Worm (Caenorhabditis elegans) whole organism, mixed stage, embryonic: Measurements from ENCODE around the gene ifas-1.
A peak's percentile ranks its signal among the peaks of the same experiment; 100 is the strongest.

Source experiments
- M03D4.4 ChIP-seq: sonication (generic microtip); optimal IDR thresholded peaks from 2 replicates; lab custom pipeline; 2017; ENCODE audit warnings: mild to moderate bottlenecking, missing genetic modification characterization, missing compliant biosample characterization
- bed-3 ChIP-seq: fragments of 200-800 bp; sonication (Bioruptor generic); optimal IDR thresholded peaks from 3 replicates; lab custom pipeline; 2018; ENCODE audit warnings: mild to moderate bottlenecking, missing genetic modification characterization, moderate library complexity, missing compliant biosample characterization
- blmp-1 ChIP-seq: fragments of 150-350 bp; optimal IDR thresholded peaks from 2 replicates; lab custom pipeline; 2014; ENCODE audit warnings: missing biosample characterization, missing genetic modification characterization
- ceh-39 ChIP-seq: fragments of 150-350 bp; optimal IDR thresholded peaks from 2 replicates; lab custom pipeline; 2014; ENCODE audit warnings: missing biosample characterization, missing genetic modification characterization
- ceh-43 ChIP-seq: fragments of 200-800 bp; sonication (Bioruptor generic); optimal IDR thresholded peaks from 2 replicates; lab custom pipeline; 2018; ENCODE audit warnings: mild to moderate bottlenecking, missing genetic modification characterization, moderate library complexity, missing compliant biosample characterization
- ceh-83 ChIP-seq: fragments of 200-800 bp; sonication (Bioruptor generic); optimal IDR thresholded peaks from 2 replicates; lab custom pipeline; 2018; ENCODE audit warnings: mild to moderate bottlenecking, missing genetic modification characterization, missing compliant biosample characterization
- ces-1 ChIP-seq: fragments of 150-350 bp; optimal IDR thresholded peaks from 2 replicates; lab custom pipeline; 2014; ENCODE audit warnings: missing biosample characterization, missing genetic modification reagents, missing genetic modification characterization
- cnd-1 ChIP-seq: fragments of 200-800 bp; sonication (Bioruptor generic); optimal IDR thresholded peaks from 2 replicates; lab custom pipeline; 2018; ENCODE audit warnings: mild to moderate bottlenecking, missing genetic modification characterization, missing compliant biosample characterization
- drap-1 ChIP-seq: fragments of 200-800 bp; sonication (Bioruptor generic); optimal IDR thresholded peaks from 3 replicates; lab custom pipeline; 2018; ENCODE audit warnings: mild to moderate bottlenecking, missing genetic modification characterization, missing compliant biosample characterization
- elt-1 ChIP-seq: sonication (generic microtip); optimal IDR thresholded peaks from 2 replicates; lab custom pipeline; 2017; ENCODE audit warnings: missing genetic modification characterization, mild to moderate bottlenecking, missing compliant biosample characterization, antibody characterized with exemption, moderate library complexity, borderline replicate concordance; ENCODE audit not compliant: insufficient read depth
- elt-3 ChIP-seq: fragments of 150-350 bp; optimal IDR thresholded peaks from 2 replicates; lab custom pipeline; 2014; ENCODE audit warnings: missing biosample characterization, missing genetic modification characterization
- flh-1 ChIP-seq: fragments of 200-800 bp; sonication (Bioruptor generic); optimal IDR thresholded peaks from 2 replicates; lab custom pipeline; 2018; ENCODE audit warnings: mild to moderate bottlenecking, missing genetic modification characterization, moderate library complexity, missing compliant biosample characterization
- ham-2 ChIP-seq: fragments of 200-800 bp; sonication (Bioruptor generic); optimal IDR thresholded peaks from 2 replicates; lab custom pipeline; 2018; ENCODE audit warnings: mild to moderate bottlenecking, missing genetic modification characterization, missing compliant biosample characterization
- hlh-1 ChIP-seq: fragments of 150-350 bp; optimal IDR thresholded peaks from 2 replicates; lab custom pipeline; 2014; ENCODE audit warnings: missing biosample characterization, missing genetic modification reagents, missing genetic modification characterization
- lin-13 ChIP-seq: fragments of 150-350 bp; optimal IDR thresholded peaks from 2 replicates; lab custom pipeline; 2014; ENCODE audit warnings: missing biosample characterization, missing genetic modification characterization
- lin-32 ChIP-seq: fragments of 200-800 bp; sonication (Bioruptor generic); optimal IDR thresholded peaks from 2 replicates; lab custom pipeline; 2018; ENCODE audit warnings: mild to moderate bottlenecking, missing genetic modification characterization, missing compliant biosample characterization
- lsy-2 ChIP-seq: fragments of 150-350 bp; optimal IDR thresholded peaks from 2 replicates; lab custom pipeline; 2014; ENCODE audit warnings: missing biosample characterization, missing genetic modification characterization
- mab-5 ChIP-seq: fragments of 150-350 bp; optimal IDR thresholded peaks from 2 replicates; lab custom pipeline; 2014; ENCODE audit warnings: missing biosample characterization, missing genetic modification characterization
- mep-1 ChIP-seq: fragments of 150-350 bp; optimal IDR thresholded peaks from 2 replicates; lab custom pipeline; 2017; ENCODE audit warnings: missing biosample characterization, missing genetic modification reagents, missing genetic modification characterization, inconsistent platforms
- mls-2 ChIP-seq: sonication (generic microtip); optimal IDR thresholded peaks from 2 replicates; lab custom pipeline; 2016; ENCODE audit warnings: mild to moderate bottlenecking, missing genetic modification characterization, moderate library complexity, missing compliant biosample characterization
- nhr-12 ChIP-seq: fragments of 150-350 bp; optimal IDR thresholded peaks from 2 replicates; lab custom pipeline; 2014; ENCODE audit warnings: missing biosample characterization, missing genetic modification characterization
- nhr-2 ChIP-seq: fragments of 150-350 bp; optimal IDR thresholded peaks from 2 replicates; lab custom pipeline; 2014; ENCODE audit warnings: missing biosample characterization, missing genetic modification characterization
- nhr-237 ChIP-seq: fragments of 150-350 bp; optimal IDR thresholded peaks from 2 replicates; lab custom pipeline; 2014; ENCODE audit warnings: missing biosample characterization, missing genetic modification characterization
- nhr-28 ChIP-seq: fragments of 150-350 bp; optimal IDR thresholded peaks from 2 replicates; lab custom pipeline; 2014; ENCODE audit warnings: missing biosample characterization, missing genetic modification characterization
- nhr-76 ChIP-seq: sonication (generic microtip); optimal IDR thresholded peaks from 2 replicates; lab custom pipeline; 2017; ENCODE audit warnings: missing biosample characterization, missing genetic modification characterization
- pha-4 ChIP-seq: fragments of 150-350 bp; optimal IDR thresholded peaks from 2 replicates; lab custom pipeline; 2018; ENCODE audit warnings: missing biosample characterization, missing genetic modification reagents, missing genetic modification characterization
- sem-2 ChIP-seq: fragments of 200-800 bp; sonication (Bioruptor generic); optimal IDR thresholded peaks from 2 replicates; lab custom pipeline; 2018; ENCODE audit warnings: mild to moderate bottlenecking, missing genetic modification characterization, missing compliant biosample characterization
- snpc-4 ChIP-seq: fragments of 150-350 bp; optimal IDR thresholded peaks from 2 replicates; lab custom pipeline; 2014; ENCODE audit warnings: missing biosample characterization, missing genetic modification characterization
- sptf-1 ChIP-seq: sonication (generic microtip); optimal IDR thresholded peaks from 2 replicates; lab custom pipeline; 2017; ENCODE audit warnings: mild to moderate bottlenecking, missing genetic modification characterization, moderate library complexity, missing compliant biosample characterization
- tbx-8 ChIP-seq: fragments of 200-800 bp; sonication (Bioruptor generic); optimal IDR thresholded peaks from 2 replicates; lab custom pipeline; 2018; ENCODE audit warnings: mild to moderate bottlenecking, missing genetic modification characterization, moderate library complexity, missing compliant biosample characterization
- unc-120 ChIP-seq: sonication (generic microtip); optimal IDR thresholded peaks from 2 replicates; lab custom pipeline; 2017; ENCODE audit warnings: missing genetic modification characterization, missing compliant biosample characterization; ENCODE audit not compliant: poor library complexity, severe bottlenecking
- unc-39 ChIP-seq: fragments of 150-350 bp; optimal IDR thresholded peaks from 2 replicates; lab custom pipeline; 2014; ENCODE audit warnings: missing biosample characterization, missing genetic modification characterization
- unc-62 ChIP-seq: fragments of 150-350 bp; optimal IDR thresholded peaks from 2 replicates; lab custom pipeline; 2014; ENCODE audit warnings: missing biosample characterization, missing genetic modification reagents, missing genetic modification characterization
- zip-8 ChIP-seq: fragments of 150-350 bp; optimal IDR thresholded peaks from 2 replicates; lab custom pipeline; 2014; ENCODE audit warnings: missing biosample characterization, missing genetic modification characterization
- ztf-11 ChIP-seq: fragments of 150-350 bp; optimal IDR thresholded peaks from 2 replicates; lab custom pipeline; 2014; ENCODE audit warnings: missing biosample characterization, missing genetic modification characterization

The ifas-1 gene

DNA sequence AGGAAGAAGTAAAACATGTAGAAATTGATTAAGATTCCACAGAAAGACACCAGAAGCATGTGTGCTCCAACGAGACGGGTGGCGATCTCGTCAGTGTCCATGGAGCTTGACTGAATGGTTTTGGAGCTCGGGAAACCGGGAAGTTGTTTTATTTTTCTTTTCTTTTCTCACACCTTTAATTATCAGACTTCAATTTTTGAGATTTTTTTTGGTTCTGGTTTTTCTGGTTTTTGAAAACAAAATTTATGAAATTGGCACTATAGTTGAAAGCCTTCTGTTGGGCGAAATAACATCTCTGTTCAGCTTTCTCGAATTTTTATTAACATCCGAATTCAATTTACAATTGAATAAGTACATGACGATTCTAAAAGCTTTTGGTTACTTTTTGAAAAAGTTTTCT lies 11.1 kb upstream of the ifas-1 start, which contains the start of gene srx-104:
Gene srx-104 (minus strand): TSS at position 101 of the 400 bp plus-strand sequence.
- TF ChIP-seq tbx-8 (GFP tag; lab: Kevin White, UChicago) (no peak), sem-2 (GFP tag; lab: Kevin White, UChicago) (no peak), unc-120 (no peak), mls-2 (no peak), bed-3 (GFP tag; lab: Kevin White, UChicago) (no peak), ham-2 (no peak), ces-1 (GFP tag; lab: Kevin White, UChicago) (no peak)

DNA sequence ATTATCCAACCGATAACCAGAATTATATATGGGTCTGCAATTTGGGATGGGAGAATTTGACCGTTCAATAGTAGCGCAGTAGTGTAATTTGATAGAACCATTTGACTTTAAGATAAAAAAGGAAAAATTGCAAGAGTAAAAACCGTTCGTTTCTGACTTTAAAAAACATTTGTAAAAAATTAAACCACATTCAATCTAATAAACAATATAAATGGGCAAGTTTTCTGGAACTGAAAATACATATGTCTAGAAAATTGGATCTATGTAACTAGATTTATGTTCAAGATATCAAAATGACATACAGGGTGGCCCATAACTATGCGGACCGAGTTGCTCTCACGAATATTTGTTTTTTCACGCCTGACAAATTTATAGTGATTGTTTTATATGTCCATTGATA lies 6.1 kb upstream of the ifas-1 start, which contains the start of gene srx-102:
Gene srx-102 (minus strand): TSS at position 101 of the 400 bp plus-strand sequence.
- TF ChIP-seq ztf-11 (no peak), nhr-28 (tag; lab: Kevin White, UChicago) (no peak), sptf-1 (tag; lab: Kevin White, UChicago) (no peak), mab-5 (tag; lab: Kevin White, UChicago) (no peak), pha-4 (tag; lab: Kevin White, UChicago) (no peak), M03D4.4 (tag; lab: Kevin White, UChicago) (no peak), cnd-1 (tag; lab: Kevin White, UChicago) (no peak), tbx-8 (GFP tag; lab: Kevin White, UChicago) (no peak), mls-2 (no peak), lin-13 (tag; lab: Kevin White, UChicago) (no peak), unc-62 (GFP tag; lab: Kevin White, UChicago) (no peak), unc-120 (no peak), ces-1 (GFP tag; lab: Kevin White, UChicago) (no peak), zip-8 (tag; lab: Kevin White, UChicago) (no peak), nhr-237 (no peak), ham-2 (no peak), nhr-76 (no peak), bed-3 (GFP tag; lab: Kevin White, UChicago) (no peak), unc-39 (tag; lab: Kevin White, UChicago) (no peak), nhr-2 (tag; lab: Kevin White, UChicago) (no peak)

DNA sequence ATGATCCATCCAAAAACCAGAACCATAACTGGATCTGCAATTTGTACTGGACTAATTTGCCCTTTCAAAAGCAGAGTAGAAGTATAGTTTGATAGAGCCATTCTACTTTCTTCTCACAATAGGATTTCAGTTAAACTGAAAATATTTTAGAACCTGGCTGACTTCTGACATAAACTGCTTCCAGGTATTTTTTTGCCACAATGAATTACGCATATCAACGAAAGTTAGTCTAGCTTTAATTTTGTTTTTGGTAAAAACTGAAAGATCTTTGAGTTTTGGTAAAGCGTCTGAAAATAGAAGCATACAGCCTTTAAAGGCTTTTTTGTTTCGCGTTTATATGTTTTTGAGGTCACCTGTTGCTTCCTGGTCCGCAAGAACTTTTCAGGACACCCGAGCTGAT lies 2.1 kb upstream of the ifas-1 start, which contains the start of gene srx-101:
Gene srx-101 (minus strand): TSS at position 101 of the 400 bp plus-strand sequence.
- TF ChIP-seq M03D4.4 (tag; lab: Kevin White, UChicago): no peak
- no peak for TF ChIP-seq mab-5 (tag; lab: Kevin White, UChicago)
- no peak for TF ChIP-seq flh-1 (GFP tag; lab: Kevin White, UChicago)
- TF ChIP-seq nhr-28 (tag; lab: Kevin White, UChicago): no peak
- no peak for TF ChIP-seq pha-4 (tag; lab: Kevin White, UChicago)
- no peak for TF ChIP-seq ceh-83 (GFP tag; lab: Kevin White, UChicago)
- TF ChIP-seq tbx-8 (GFP tag; lab: Kevin White, UChicago): no peak
- no peak for TF ChIP-seq nhr-76

DNA sequence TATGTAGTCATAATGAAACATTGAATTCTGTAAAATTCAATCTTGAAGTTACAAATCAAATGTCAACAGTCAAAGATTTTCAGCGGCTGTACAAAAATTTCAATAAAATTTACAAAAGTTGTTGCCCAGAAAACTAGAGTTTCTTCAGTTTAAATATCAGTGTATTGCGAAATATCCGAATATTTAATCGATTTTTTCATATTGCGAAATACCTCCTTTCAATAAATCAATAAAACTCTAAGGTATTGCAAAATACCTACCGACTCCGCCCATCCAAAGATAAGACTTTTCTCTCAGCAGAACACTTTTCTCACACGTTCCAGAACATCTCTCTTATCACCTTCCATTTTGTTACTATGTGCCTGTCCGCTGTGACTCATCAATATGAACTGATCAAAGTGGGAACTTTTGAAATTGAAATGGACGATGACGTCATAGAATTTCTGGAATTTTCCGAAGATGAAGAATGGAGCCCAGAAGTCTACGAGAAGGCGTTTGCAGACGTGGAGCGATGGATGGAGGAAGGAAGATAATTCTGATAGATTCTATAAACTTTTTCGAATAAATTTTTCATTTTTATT lies 3.9 kb downstream of the ifas-1 start:
- TF ChIP-seq zip-8 (tag; lab: Kevin White, UChicago) (peak; percentile 77), M03D4.4 (tag; lab: Kevin White, UChicago) (no peak), nhr-237 (no peak)

DNA sequence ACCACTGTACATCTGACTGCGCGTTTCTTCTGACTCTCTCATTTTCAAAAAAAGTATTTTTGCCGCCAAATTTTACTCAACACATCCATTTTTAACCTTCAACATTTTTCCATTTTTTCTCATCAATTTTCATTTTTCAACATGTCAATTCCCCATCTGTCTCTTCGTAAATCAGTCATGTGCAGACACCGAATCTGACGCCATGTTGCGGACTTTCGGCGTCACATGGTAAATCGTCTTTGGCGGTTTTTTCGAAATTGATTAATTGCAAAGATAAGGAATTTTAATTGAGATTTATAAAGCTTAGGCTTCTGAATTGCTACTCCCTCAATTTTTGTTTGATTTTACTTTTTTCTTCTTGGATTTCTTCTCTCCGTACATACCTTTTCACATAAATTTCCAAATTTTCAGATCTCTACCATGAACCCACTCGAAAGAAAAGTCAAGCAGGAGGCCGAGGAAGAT lies 5.7 kb downstream of the ifas-1 start, which contains the start of gene F19B10.1:
Gene F19B10.1 (plus strand): TSS at position 415 of the 465 bp plus-strand sequence.
- TF ChIP-seq mab-5 (tag; lab: Kevin White, UChicago) (no peak), ceh-39 (tag; lab: Kevin White, UChicago) (no peak), unc-120 (no peak), pha-4 (tag; lab: Kevin White, UChicago) (peak; percentile 10), mls-2 (no peak), nhr-28 (tag; lab: Kevin White, UChicago) (no peak), sem-2 (GFP tag; lab: Kevin White, UChicago) (no peak), ces-1 (GFP tag; lab: Kevin White, UChicago) (no peak), lin-32 (GFP tag; lab: Kevin White, UChicago) (no peak), M03D4.4 (tag; lab: Kevin White, UChicago) (no peak), tbx-8 (GFP tag; lab: Kevin White, UChicago) (no peak), cnd-1 (tag; lab: Kevin White, UChicago) (no peak), drap-1 (no peak), hlh-1 (tag; lab: Kevin White, UChicago) (peak; percentile 82), nhr-237 (no peak), nhr-2 (tag; lab: Kevin White, UChicago) (no peak), elt-3 (tag; lab: Kevin White, UChicago) (no peak), lsy-2 (tag; lab: Kevin White, UChicago) (no peak), lin-13 (tag; lab: Kevin White, UChicago) (peak; percentile 22), flh-1 (GFP tag; lab: Kevin White, UChicago) (no peak), nhr-76 (no peak), ceh-83 (GFP tag; lab: Kevin White, UChicago) (no peak), zip-8 (tag; lab: Kevin White, UChicago) (no peak), unc-39 (tag; lab: Kevin White, UChicago) (no peak), mep-1 (tag; lab: Kevin White, UChicago) (peak; percentile 26), bed-3 (GFP tag; lab: Kevin White, UChicago) (no peak), blmp-1 (tag; lab: Kevin White, UChicago) (no peak), ham-2 (no peak), nhr-12 (tag; lab: Kevin White, UChicago) (no peak), snpc-4 (tag; lab: Kevin White, UChicago) (no peak), elt-1 (tag; lab: Kevin White, UChicago) (no peak), ztf-11 (no peak), sptf-1 (tag; lab: Kevin White, UChicago) (no peak), ceh-43 (GFP tag; lab: Kevin White, UChicago) (no peak), unc-62 (GFP tag; lab: Kevin White, UChicago) (peak; percentile 66)
